Fruit fly (Drosophila melanogaster) whole organism: ENCODE results near the gene CG13022.
A peak's percentile ranks its signal among the peaks of the same experiment; 100 is the strongest.

ENCODE experiments used
- CG8478 ChIP-seq: fragments of >200 bp; optimal IDR thresholded peaks from 2 replicates; lab custom pipeline; 2018; ENCODE audit warnings: inconsistent platforms
- Dll ChIP-seq: fragments of >200 bp; optimal IDR thresholded peaks from 2 replicates; lab custom pipeline; 2017
- EcR ChIP-seq, 2 experiments: fragments of >200 bp; optimal IDR thresholded peaks; 2 replicates each; lab custom pipeline; 2017; ENCODE audit warnings: missing biosample characterization in 2 of 2, missing genetic modification characterization in 2 of 2, missing genetic modification reagents in 2 of 2
- pan ChIP-seq: fragments of >200 bp; optimal IDR thresholded peaks from 2 replicates; lab custom pipeline; 2017
- psq ChIP-seq: fragments of >200 bp; optimal IDR thresholded peaks from 2 replicates; lab custom pipeline; 2017
- usp ChIP-seq: fragments of >200 bp; optimal IDR thresholded peaks from 2 replicates; lab custom pipeline; 2017; ENCODE audit warnings: missing biosample characterization, missing genetic modification characterization, mixed read lengths

Gene CG13022

dm6 chr3L:16892728-16893271 is 46.0 kb downstream of the CG13022 start:
- TF ChIP-seq EcR (GFP tag; optimal IDR thresholded peaks at IDR 0.05; lab: Kevin White, UChicago) (no peak), usp (GFP tag; lab: Kevin White, UChicago) (no peak), CG8478 (lab: Kevin White, UChicago) (no peak), psq (lab: Kevin White, UChicago) (no peak), pan (lab: Kevin White, UChicago) (no peak), Dll (lab: Kevin White, UChicago) (no peak)

- TF ChIP-seq usp (GFP tag; lab: Kevin White, UChicago) (no peak), psq (lab: Kevin White, UChicago) (no peak), CG8478 (lab: Kevin White, UChicago) (no peak), pan (lab: Kevin White, UChicago) (no peak), Dll (lab: Kevin White, UChicago) (no peak), EcR (GFP tag; optimal IDR thresholded peaks at IDR 0.05; lab: Kevin White, UChicago) (no peak)
Observed at dm6 chr3L:16891914-16892313, 46.8 kb downstream of the CG13022 start.

dm6 chr3L:16890650-16891336 is 48.0 kb downstream of the CG13022 start:
- TF ChIP-seq pan (lab: Kevin White, UChicago) = no peak
- no peak for TF ChIP-seq EcR (GFP tag; optimal IDR thresholded peaks at IDR 0.05; lab: Kevin White, UChicago)
- no peak for TF ChIP-seq usp (GFP tag; lab: Kevin White, UChicago)
- TF ChIP-seq CG8478 (lab: Kevin White, UChicago) = no peak
- no peak for TF ChIP-seq psq (lab: Kevin White, UChicago)
- TF ChIP-seq Dll (lab: Kevin White, UChicago) = peak; percentile 82

- no peak for TF ChIP-seq Dll (lab: Kevin White, UChicago)
- no peak for TF ChIP-seq EcR (GFP tag; optimal IDR thresholded peaks at IDR 0.05; lab: Kevin White, UChicago)
- no peak for TF ChIP-seq usp (GFP tag; lab: Kevin White, UChicago)
- TF ChIP-seq psq (lab: Kevin White, UChicago) = no peak
- no peak for TF ChIP-seq CG8478 (lab: Kevin White, UChicago)
- TF ChIP-seq pan (lab: Kevin White, UChicago) = no peak
Observed at dm6 chr3L:16889545-16889944, 49.2 kb downstream of the CG13022 start.
